Fruit fly (Drosophila melanogaster) whole organism, embryonic: ENCODE results near the gene dock.

Experiments
- Asciz ChIP-seq: fragments of 200-800 bp; sonication (Bioruptor generic); optimal IDR thresholded peaks from 2 replicates; lab custom pipeline; 2017; ENCODE audit warnings: missing biosample characterization, mild to moderate bottlenecking, missing genetic modification characterization, missing genetic modification reagents
- CG10543 ChIP-seq: fragments of 200-800 bp; sonication (Bioruptor generic); optimal IDR thresholded peaks from 3 replicates; lab custom pipeline; 2017; ENCODE audit warnings: missing biosample characterization, mild to moderate bottlenecking, missing genetic modification characterization, moderate library complexity
- CG11398 ChIP-seq: fragments of 200-800 bp; sonication (Bioruptor generic); optimal IDR thresholded peaks from 2 replicates; lab custom pipeline; 2016; ENCODE audit warnings: missing biosample characterization, missing genetic modification characterization
- CG11456 ChIP-seq: fragments of 200-800 bp; sonication (Bioruptor generic); IDR thresholded peaks from 3 replicates; pipeline ENCODE4 v1.3.6; 2022; ENCODE audit warnings: missing biosample characterization, missing genetic modification characterization
- CG12236 ChIP-seq: fragments of 200-800 bp; sonication (Bioruptor generic); optimal IDR thresholded peaks from 2 replicates; lab custom pipeline; 2016; ENCODE audit warnings: missing biosample characterization, missing genetic modification characterization
- CG15479 ChIP-seq: fragments of 200-800 bp; sonication (Bioruptor generic); optimal IDR thresholded peaks from 3 replicates; lab custom pipeline; 2019; ENCODE audit warnings: missing biosample characterization, mild to moderate bottlenecking, missing genetic modification characterization, moderate library complexity
- CG15514 ChIP-seq: fragments of 200-800 bp; sonication (Bioruptor generic); optimal IDR thresholded peaks from 3 replicates; lab custom pipeline; 2017; ENCODE audit warnings: missing biosample characterization, missing genetic modification characterization, mild to moderate bottlenecking, moderate library complexity, missing genetic modification reagents
- CG1647 ChIP-seq: fragments of 200-800 bp; sonication (Bioruptor generic); optimal IDR thresholded peaks from 3 replicates; lab custom pipeline; 2016; ENCODE audit warnings: missing biosample characterization, missing genetic modification characterization
- CG17802 ChIP-seq: fragments of 200-800 bp; sonication (Bioruptor generic); optimal IDR thresholded peaks from 2 replicates; lab custom pipeline; 2018; ENCODE audit warnings: missing biosample characterization, mild to moderate bottlenecking, missing genetic modification characterization, moderate library complexity
- CG2889 ChIP-seq: fragments of 200-800 bp; sonication (Bioruptor generic); IDR thresholded peaks from 3 replicates; pipeline ENCODE4 v1.3.6; 2022; ENCODE audit warnings: missing biosample characterization, missing genetic modification characterization
- CG31365 ChIP-seq: fragments of 200-800 bp; sonication (Bioruptor generic); optimal IDR thresholded peaks from 2 replicates; lab custom pipeline; 2018; ENCODE audit warnings: missing biosample characterization, mild to moderate bottlenecking, missing genetic modification characterization
- CG3847 ChIP-seq: fragments of 200-800 bp; sonication (Bioruptor generic); IDR thresholded peaks from 2 replicates; pipeline ENCODE4 v1.3.6; 2022; ENCODE audit warnings: missing biosample characterization, missing genetic modification characterization
- CG3995 ChIP-seq: fragments of 200-800 bp; sonication (Bioruptor generic); optimal IDR thresholded peaks from 3 replicates; lab custom pipeline; 2016; ENCODE audit warnings: missing biosample characterization, missing genetic modification characterization
- CG5245 ChIP-seq: fragments of 200-800 bp; sonication (Bioruptor generic); optimal IDR thresholded peaks from 3 replicates; lab custom pipeline; 2016; ENCODE audit warnings: missing biosample characterization, missing genetic modification characterization
- CG8478 ChIP-seq: fragments of >200 bp; optimal IDR thresholded peaks from 2 replicates; lab custom pipeline; 2018
- D19A ChIP-seq: fragments of 200-800 bp; optimal IDR thresholded peaks from 3 replicates; lab custom pipeline; 2019; ENCODE audit warnings: missing biosample characterization, mild to moderate bottlenecking, missing genetic modification characterization, moderate library complexity
- Deaf1 ChIP-seq: fragments of 200-800 bp; optimal IDR thresholded peaks from 3 replicates; lab custom pipeline; 2019; ENCODE audit warnings: missing biosample characterization, mild to moderate bottlenecking, missing genetic modification characterization, moderate library complexity
- Dek ChIP-seq: fragments of 200-800 bp; sonication (Bioruptor generic); optimal IDR thresholded peaks from 3 replicates; lab custom pipeline; 2019; ENCODE audit warnings: missing biosample characterization, mild to moderate bottlenecking, missing genetic modification characterization, moderate library complexity
- Dip2 ChIP-seq: fragments of 200-800 bp; sonication (Bioruptor generic); IDR thresholded peaks from 2 replicates; pipeline ENCODE4 v1.3.6; 2022; ENCODE audit warnings: missing biosample characterization, missing genetic modification characterization
- Doc2 ChIP-seq: fragments of 200-800 bp; sonication (Bioruptor generic); IDR thresholded peaks from 2 replicates; pipeline ENCODE4 v1.3.6; 2022; ENCODE audit warnings: missing biosample characterization, missing genetic modification characterization
- Gsc ChIP-seq: fragments of 200-800 bp; sonication (Bioruptor generic); IDR thresholded peaks from 2 replicates; pipeline ENCODE4 v1.3.6; 2022; ENCODE audit warnings: missing biosample characterization, missing genetic modification characterization
- Mad ChIP-seq: fragments of 200-800 bp; sonication (Bioruptor generic); optimal IDR thresholded peaks from 2 replicates; lab custom pipeline; 2016; ENCODE audit warnings: missing biosample characterization, missing genetic modification characterization
- Med ChIP-seq: fragments of 200-800 bp; sonication (Bioruptor generic); peaks from one replicate; lab custom pipeline; 2016; ENCODE audit warnings: missing biosample characterization, missing genetic modification characterization, mild to moderate bottlenecking, inconsistent platforms, moderate library complexity
- PHDP ChIP-seq: fragments of 200-800 bp; sonication (Bioruptor generic); optimal IDR thresholded peaks from 3 replicates; lab custom pipeline; 2018; ENCODE audit warnings: missing biosample characterization, mild to moderate bottlenecking, missing genetic modification characterization, moderate library complexity
- Taf1 ChIP-seq: fragments of 200-800 bp; sonication (Bioruptor generic); IDR thresholded peaks from 2 replicates; pipeline ENCODE4 v1.3.6; 2022; ENCODE audit warnings: missing biosample characterization, missing genetic modification characterization
- YL-1 ChIP-seq: fragments of 200-800 bp; sonication (Bioruptor generic); optimal IDR thresholded peaks from 3 replicates; lab custom pipeline; 2017; ENCODE audit warnings: missing biosample characterization, mild to moderate bottlenecking, missing genetic modification characterization
- al ChIP-seq: fragments of 200-800 bp; sonication (Bioruptor generic); IDR thresholded peaks from 2 replicates; pipeline ENCODE4 v1.3.6; 2022; ENCODE audit warnings: missing biosample characterization, missing genetic modification characterization
- br ChIP-seq: fragments of >200 bp; optimal IDR thresholded peaks from 2 replicates; lab custom pipeline; 2017
- cas ChIP-seq: fragments of 200-800 bp; sonication (Bioruptor generic); IDR thresholded peaks from 2 replicates; pipeline ENCODE4 v1.3.6; 2022; ENCODE audit warnings: missing biosample characterization, missing genetic modification characterization
- crp ChIP-seq, 2 experiments: fragments of 200-800 bp; sonication (Bioruptor generic); optimal IDR thresholded peaks; 2 replicates in 1 of 2; 3 replicates in 1 of 2; lab custom pipeline; 2017; ENCODE audit warnings: missing biosample characterization in 2 of 2, missing genetic modification characterization in 2 of 2, mild to moderate bottlenecking in 1 of 2, moderate library complexity in 1 of 2
- dati ChIP-seq: fragments of 200-800 bp; sonication (Bioruptor generic); IDR thresholded peaks from 2 replicates; pipeline ENCODE4 v1.3.6; 2022; ENCODE audit warnings: missing biosample characterization, missing genetic modification characterization
- dpn ChIP-seq, 2 experiments: fragments of 200-800 bp; sonication (Bioruptor generic); optimal IDR thresholded peaks; 3 replicates each; lab custom pipeline; 2016; ENCODE audit warnings: missing biosample characterization in 2 of 2, missing genetic modification characterization in 2 of 2
- dysf ChIP-seq: fragments of 200-800 bp; sonication (Bioruptor generic); IDR thresholded peaks from 3 replicates; pipeline ENCODE4 v1.3.6; 2022; ENCODE audit warnings: missing biosample characterization, missing genetic modification characterization
- gro ChIP-seq: fragments of 200-800 bp; sonication (Bioruptor generic); optimal IDR thresholded peaks from 2 replicates; lab custom pipeline; 2016; ENCODE audit warnings: missing biosample characterization, missing genetic modification characterization
- insv ChIP-seq, 2 experiments: fragments of 200-800 bp; sonication (Bioruptor generic); optimal IDR thresholded peaks; 3 replicates each; lab custom pipeline; 2016 to 2018; ENCODE audit warnings: missing biosample characterization in 2 of 2, missing genetic modification characterization in 2 of 2
- jumu ChIP-seq: fragments of 200-800 bp; sonication (Bioruptor generic); optimal IDR thresholded peaks from 3 replicates; lab custom pipeline; 2016; ENCODE audit warnings: missing biosample characterization, missing genetic modification characterization
- kni ChIP-seq: fragments of 200-800 bp; sonication (Bioruptor generic); optimal IDR thresholded peaks from 3 replicates; lab custom pipeline; 2017; ENCODE audit warnings: mild to moderate bottlenecking, missing biosample characterization, missing genetic modification reagents, missing genetic modification characterization
- lbe ChIP-seq: fragments of 200-800 bp; sonication (Bioruptor generic); optimal IDR thresholded peaks from 2 replicates; lab custom pipeline; 2016; ENCODE audit warnings: missing biosample characterization, mild to moderate bottlenecking, missing genetic modification characterization
- lola ChIP-seq, 3 experiments: fragments of >200 bp in 2 of 3; fragments of 200-800 bp in 1 of 3; sonication (Bioruptor generic) in 1 of 3; optimal IDR thresholded peaks; 2 replicates each; lab custom pipeline; 2017 to 2019; ENCODE audit warnings: missing biosample characterization in 3 of 3, missing genetic modification characterization in 3 of 3, mild to moderate bottlenecking in 1 of 3, moderate library complexity in 1 of 3
- mld ChIP-seq: fragments of 200-800 bp; sonication (Bioruptor generic); IDR thresholded peaks from 3 replicates; pipeline ENCODE4 v1.3.6; 2022; ENCODE audit warnings: missing biosample characterization, missing genetic modification characterization; ENCODE audit not compliant: partially characterized antibody
- pfk ChIP-seq: fragments of 200-800 bp; sonication (Bioruptor generic); optimal IDR thresholded peaks from 2 replicates; lab custom pipeline; 2018; ENCODE audit warnings: missing biosample characterization, mild to moderate bottlenecking, missing genetic modification characterization, moderate library complexity
- pita ChIP-seq: fragments of 200-800 bp; sonication (Bioruptor generic); optimal IDR thresholded peaks from 2 replicates; lab custom pipeline; 2017; ENCODE audit warnings: missing biosample characterization, mild to moderate bottlenecking, missing genetic modification characterization
- repo ChIP-seq: fragments of 200-800 bp; sonication (Bioruptor generic); optimal IDR thresholded peaks from 2 replicates; lab custom pipeline; 2016; ENCODE audit warnings: missing biosample characterization, missing genetic modification characterization
- sc ChIP-seq, 3 experiments: fragments of >200 bp in 2 of 3; fragments of 200-800 bp in 1 of 3; sonication (Bioruptor generic) in 1 of 3; optimal IDR thresholded peaks; 2 replicates in 2 of 3; 3 replicates in 1 of 3; lab custom pipeline; 2017; ENCODE audit warnings: mild to moderate bottlenecking in 1 of 3, missing biosample characterization in 1 of 3, missing genetic modification characterization in 1 of 3, missing genetic modification reagents in 1 of 3
- schlank ChIP-seq: fragments of 200-800 bp; sonication (Bioruptor generic); optimal IDR thresholded peaks from 2 replicates; lab custom pipeline; 2018; ENCODE audit warnings: missing biosample characterization, mild to moderate bottlenecking, missing genetic modification characterization
- sens-2 ChIP-seq: fragments of 200-800 bp; sonication (Bioruptor generic); IDR thresholded peaks from 2 replicates; pipeline ENCODE4 v1.3.6; 2022; ENCODE audit warnings: missing biosample characterization, missing genetic modification characterization
- sna ChIP-seq: fragments of 200-800 bp; sonication (Bioruptor generic); IDR thresholded peaks from 2 replicates; pipeline ENCODE4 v1.3.6; 2022; ENCODE audit warnings: missing biosample characterization, missing genetic modification characterization; ENCODE audit not compliant: partially characterized antibody
- unpg ChIP-seq: fragments of 200-800 bp; sonication (Bioruptor generic); optimal IDR thresholded peaks from 3 replicates; lab custom pipeline; 2018; ENCODE audit warnings: missing biosample characterization, mild to moderate bottlenecking, missing genetic modification characterization, moderate library complexity

Gene dock

DNA sequence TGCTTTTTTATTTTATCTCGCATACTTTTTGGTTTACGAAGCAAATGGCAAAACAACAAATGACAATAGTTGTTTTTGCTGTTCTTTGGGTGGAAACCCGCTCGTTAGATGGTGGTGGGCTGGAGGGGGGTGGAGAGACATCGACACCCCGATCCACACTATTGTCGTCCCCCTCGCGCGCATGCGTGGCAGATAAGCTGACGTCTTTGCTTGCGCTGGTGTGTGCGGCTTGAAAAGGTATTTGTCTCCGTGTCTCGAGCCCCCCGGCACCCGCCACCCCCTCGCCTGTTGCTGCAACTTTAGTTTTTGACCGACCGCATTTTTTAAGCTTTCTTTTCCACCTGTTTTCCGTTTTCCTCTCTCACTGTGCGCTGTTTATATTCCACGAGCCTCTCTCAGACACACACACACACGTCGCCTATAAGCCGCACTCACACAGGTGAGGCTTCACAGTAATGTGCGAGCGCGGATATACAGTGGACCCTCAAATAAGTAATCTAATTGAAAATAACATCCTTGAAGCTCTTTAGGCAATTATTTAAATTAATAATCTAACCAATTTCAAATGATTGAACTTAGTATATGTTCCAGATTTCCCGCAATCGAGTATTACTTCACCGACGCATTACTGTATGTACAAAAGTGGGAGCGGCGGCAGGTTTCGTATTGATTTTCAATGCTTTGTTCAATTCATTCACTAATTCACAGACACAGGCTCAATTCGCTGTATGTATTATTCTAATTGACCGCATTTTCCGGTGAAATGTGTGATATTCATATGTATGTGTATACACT, 41.4 kb downstream of the dock start (continued):
- TF ChIP-seq CG17802 (tag; lab: Kevin White, UChicago) (peak; percentile 78), mld (0 out of 3 replicates have a peak, but pooled peaks have one; percentile 43), sens-2 (GFP tag; lab: Robert Waterston, UW) (peak; percentile 88), Dek (tag; lab: Kevin White, UChicago) (peak; percentile 93), CG15479 (no peak), Med (GFP tag; lab: Kevin White, UChicago) (peak; percentile 99), pfk (GFP tag; lab: Kevin White, UChicago) (no peak), kni (GFP tag; lab: Kevin White, UChicago) (peak; percentile 88), Gsc (GFP tag; lab: Robert Waterston, UW) (peak; percentile 83), CG3847 (GFP tag; lab: Robert Waterston, UW) (peak; percentile 93), Doc2 (GFP tag; lab: Robert Waterston, UW) (peak; percentile 80), Dip2 (peak; percentile 47; the same call in 1 of the 2 replicates), CG10543 (GFP tag; lab: Kevin White, UChicago) (peak; percentile 85), CG2889 (GFP tag; lab: Robert Waterston, UW) (peak; percentile 91), br (lab: Kevin White, UChicago) (no peak), lola (GFP tag; optimal IDR thresholded peaks at IDR 0.05; lab: Kevin White, UChicago) (peak in 1 of 3 experiments; percentile 87), unpg (GFP tag; lab: Kevin White, UChicago) (peak; percentile 94), Taf1 (GFP tag; lab: Robert Waterston, UW) (peak; percentile 91), YL-1 (peak; percentile 70), D19A (tag; lab: Kevin White, UChicago) (peak; percentile 80), sc (optimal IDR thresholded peaks at IDR 0.05; lab: Kevin White, UChicago) (no peak), sc (GFP tag; optimal IDR thresholded peaks at IDR 0.05; lab: Kevin White, UChicago) (peak; percentile 75), schlank (peak; percentile 90), lbe (GFP tag; lab: Kevin White, UChicago) (peak; percentile 94), gro (GFP tag; lab: Kevin White, UChicago) (peak; percentile 87), CG12236 (GFP tag; lab: Kevin White, UChicago) (peak; percentile 70), CG31365 (peak; percentile 81), dysf (peak; percentile 96), pita (GFP tag; lab: Kevin White, UChicago) (no peak), CG5245 (GFP tag; lab: Kevin White, UChicago) (peak; percentile 90), PHDP (peak; percentile 94), Mad (GFP tag; lab: Kevin White, UChicago) (peak; percentile 85), dpn (GFP tag; optimal IDR thresholded peaks at IDR 0.05; lab: Kevin White, UChicago) (peak; percentile 90 to 93), CG11456 (GFP tag; lab: Robert Waterston, UW) (peak; percentile 95), Asciz (peak; percentile 79), insv (GFP tag; optimal IDR thresholded peaks at IDR 0.05; lab: Kevin White, UChicago) (peak in 1 of 2 experiments; percentile 18), repo (GFP tag; lab: Kevin White, UChicago) (peak; percentile 82), Deaf1 (tag; lab: Kevin White, UChicago) (peak; percentile 57), CG15514 (GFP tag; lab: Kevin White, UChicago) (peak; percentile 89), sna (no peak), CG8478 (no peak), cas (peak; percentile 85), CG11398 (GFP tag; lab: Kevin White, UChicago) (peak; percentile 80), jumu (GFP tag; lab: Kevin White, UChicago) (peak; percentile 90), dati (peak; percentile 80), CG3995 (GFP tag; lab: Kevin White, UChicago) (peak; percentile 37), CG1647 (GFP tag; lab: Kevin White, UChicago) (peak; percentile 85), al (GFP tag; lab: Robert Waterston, UW) (peak; percentile 92), crp (GFP tag; optimal IDR thresholded peaks at IDR 0.05; lab: Kevin White, UChicago) (peak in 1 of 2 experiments; percentile 43)
